Fruit fly (Drosophila melanogaster): ENCODE data around the gene CG1637.

CG1637 gene

dm6 chrX:10905047-10905446 is 27.4 kb upstream of the CG1637 start (continued):
- TF ChIP-seq trh (GFP tag; optimal IDR thresholded peaks at IDR 0.05) (no peak), CG8478 (optimal IDR thresholded peaks at IDR 0.05) (no peak), abd-A (tag; optimal IDR thresholded peaks at IDR 0.05) (no peak), exex (tag; optimal IDR thresholded peaks at IDR 0.05) (no peak), hbn (GFP tag; IDR thresholded peaks at IDR 0.05; ENCODE audit: partially characterized antibody) (no peak), Doc3 (GFP tag; IDR thresholded peaks at IDR 0.05; ENCODE audit: partially characterized antibody) (no peak), CG12071 (GFP tag; optimal IDR thresholded peaks at IDR 0.05) (no peak), TFAM (GFP tag; optimal IDR thresholded peaks at IDR 0.05) (no peak), gem (tag; optimal IDR thresholded peaks at IDR 0.05) (peak; percentile 83), pita (GFP tag; optimal IDR thresholded peaks at IDR 0.05) (no peak), gro (GFP tag; optimal IDR thresholded peaks at IDR 0.05) (peak; percentile 5), CG11504 (tag; optimal IDR thresholded peaks at IDR 0.05) (peak; percentile 82), Usf (GFP tag; optimal IDR thresholded peaks at IDR 0.05) (peak; percentile 46), repo (GFP tag; optimal IDR thresholded peaks at IDR 0.05) (peak; percentile 35), CG12236 (GFP tag; optimal IDR thresholded peaks at IDR 0.05) (peak; percentile 29), gcm (GFP tag; optimal IDR thresholded peaks at IDR 0.05) (peak; percentile 49), Camta (GFP tag; optimal IDR thresholded peaks at IDR 0.05) (peak; percentile 54), CG10267 (tag; optimal IDR thresholded peaks at IDR 0.05) (peak; percentile 68), CG42726 (GFP tag; IDR thresholded peaks at IDR 0.05; ENCODE audit: partially characterized antibody) (no peak), zfh2 (GFP tag; optimal IDR thresholded peaks at IDR 0.05) (peak; percentile 4), tgo (GFP tag; IDR thresholded peaks at IDR 0.05) (peak; percentile 61), CG12299 (tag; optimal IDR thresholded peaks at IDR 0.05) (no peak), Lim3 (GFP tag; IDR thresholded peaks at IDR 0.05) (no peak), phol (tag; optimal IDR thresholded peaks at IDR 0.05) (peak; percentile 78), croc (GFP tag; conservative IDR thresholded peaks at IDR 0.05) (peak; percentile 54; the same call in 2 of the 3 replicates), mirr (GFP tag; optimal IDR thresholded peaks at IDR 0.05) (no peak), CG10959 (GFP tag; IDR thresholded peaks at IDR 0.05) (no peak), CG5953 (GFP tag; IDR thresholded peaks at IDR 0.05) (no peak), H2.0 (GFP tag; IDR thresholded peaks at IDR 0.05) (0 out of 2 replicates have a peak, but pooled peaks have one; percentile 36), Max (GFP tag; optimal IDR thresholded peaks at IDR 0.05) (peak; percentile 33), CG14441 (GFP tag; IDR thresholded peaks at IDR 0.05) (peak; percentile 39; the same call in 1 of the 2 replicates), CG12155 (GFP tag; optimal IDR thresholded peaks at IDR 0.05) (peak; percentile 16), pzg (GFP tag; optimal IDR thresholded peaks at IDR 0.05) (no peak), CG11247 (GFP tag; IDR thresholded peaks at IDR 0.05) (no peak), CG3407 (GFP tag; optimal IDR thresholded peaks at IDR 0.05) (peak; percentile 45), CG14965 (GFP tag; optimal IDR thresholded peaks at IDR 0.05; ENCODE audit: borderline replicate concordance) (peak; percentile 36), CG18619 (GFP tag; optimal IDR thresholded peaks at IDR 0.05) (peak; percentile 21), CG17612 (GFP tag; IDR thresholded peaks at IDR 0.05) (no peak), dmrt11E (tag; optimal IDR thresholded peaks at IDR 0.05) (peak; percentile 80), grn (GFP tag; optimal IDR thresholded peaks at IDR 0.05) (no peak), Eip74EF (GFP tag; optimal IDR thresholded peaks at IDR 0.05) (peak in 1 of 2 experiments; percentile 53), ssp (GFP tag; IDR thresholded peaks at IDR 0.05) (peak; percentile 33; the same call in 1 of the 2 replicates), tio (GFP tag; optimal IDR thresholded peaks at IDR 0.05) (peak; percentile 80), CG7357 (GFP tag; IDR thresholded peaks at IDR 0.05) (no peak), bab2 (GFP tag; optimal IDR thresholded peaks at IDR 0.05) (no peak), gsb (GFP tag; IDR thresholded peaks at IDR 0.05) (no peak), mam (GFP tag; optimal IDR thresholded peaks at IDR 0.05) (peak; percentile 12), B-H1 (GFP tag; IDR thresholded peaks at IDR 0.05) (no peak; the same call in 2 of the 3 replicates), tup (GFP tag; optimal IDR thresholded peaks at IDR 0.05) (no peak), klu (GFP tag; IDR thresholded peaks at IDR 0.05) (no peak), CG18599 (GFP tag; optimal IDR thresholded peaks at IDR 0.05) (peak; percentile 45)

Measured in whole organism, embryonic.